Fruit fly (Drosophila melanogaster): ENCODE results near the gene Aos1.

DNA sequence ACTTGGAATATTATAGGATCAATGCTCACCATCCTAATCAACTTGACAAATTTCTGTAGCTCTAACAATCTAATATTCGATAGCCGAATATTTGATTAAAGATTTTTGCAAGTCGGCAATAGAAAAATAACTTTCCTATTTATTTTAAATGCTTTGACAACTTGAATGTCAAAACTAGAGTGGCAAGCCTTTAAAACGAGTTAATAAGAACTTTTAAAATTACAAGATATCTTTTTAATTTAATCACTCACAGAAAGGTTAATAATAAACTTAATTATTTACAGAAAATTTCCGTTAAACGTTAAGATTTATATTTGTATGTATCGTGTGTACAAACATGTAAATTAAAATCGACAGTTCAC lies 5.4 kb upstream of the Aos1 start, which contains the start of the genes CG17207 and CG46427:
- TF ChIP-seq Sp1 (GFP tag; optimal IDR thresholded peaks at IDR 0.05) (no peak), Jra (GFP tag; optimal IDR thresholded peaks at IDR 0.05) (no peak), dsf (GFP tag; optimal IDR thresholded peaks at IDR 0.05; ENCODE audit: borderline replicate concordance) (no peak), Myc (optimal IDR thresholded peaks at IDR 0.05) (no peak), psq (GFP tag; optimal IDR thresholded peaks at IDR 0.05) (no peak), br (GFP tag; optimal IDR thresholded peaks at IDR 0.05) (no peak), dmrt93B (GFP tag; optimal IDR thresholded peaks at IDR 0.05) (no peak), usp (GFP tag; optimal IDR thresholded peaks at IDR 0.05) (no peak), Hr78 (GFP tag; optimal IDR thresholded peaks at IDR 0.05) (no peak), woc (GFP tag; optimal IDR thresholded peaks at IDR 0.05) (no peak), lola (GFP tag; optimal IDR thresholded peaks at IDR 0.05) (no peak), jim (GFP tag; optimal IDR thresholded peaks at IDR 0.05) (no peak), Abd-B (GFP tag; optimal IDR thresholded peaks at IDR 0.05) (no peak)
